Worm (Caenorhabditis elegans) whole organism, L1 larva: ENCODE results near the gene str-226.

Source experiments
- C34B4.2 ChIP-seq: sonication (generic microtip); optimal IDR thresholded peaks from 2 replicates; lab custom pipeline; 2017; ENCODE audit warnings: mild to moderate bottlenecking, missing genetic modification characterization, missing compliant biosample characterization
- aly-2 ChIP-seq: fragments of 150-350 bp; optimal IDR thresholded peaks from 2 replicates; lab custom pipeline; 2014; ENCODE audit warnings: missing biosample characterization, missing genetic modification characterization
- ama-1 ChIP-seq: fragments of 150-350 bp; optimal IDR thresholded peaks from 2 replicates; lab custom pipeline; 2014
- blmp-1 ChIP-seq: fragments of 150-350 bp; optimal IDR thresholded peaks from 2 replicates; lab custom pipeline; 2014; ENCODE audit warnings: missing biosample characterization, missing genetic modification characterization
- ceh-63 ChIP-seq: fragments of 200-800 bp; sonication (Bioruptor generic); optimal IDR thresholded peaks from 2 replicates; lab custom pipeline; 2018; ENCODE audit warnings: mild to moderate bottlenecking, missing genetic modification characterization, missing compliant biosample characterization
- ceh-8 ChIP-seq: fragments of 200-800 bp; sonication (Bioruptor generic); optimal IDR thresholded peaks from 2 replicates; lab custom pipeline; 2018; ENCODE audit warnings: mild to moderate bottlenecking, missing genetic modification characterization, moderate library complexity, missing compliant biosample characterization
- ceh-88 ChIP-seq: fragments of 200-800 bp; sonication (Bioruptor generic); IDR thresholded peaks from 2 replicates; pipeline ENCODE4 v1.3.6; 2022; ENCODE audit warnings: missing genetic modification characterization, missing compliant biosample characterization
- ces-1 ChIP-seq: fragments of 150-350 bp; optimal IDR thresholded peaks from 2 replicates; lab custom pipeline; 2014; ENCODE audit warnings: missing biosample characterization, missing genetic modification reagents, missing genetic modification characterization
- dsc-1 ChIP-seq: sonication (generic microtip); optimal IDR thresholded peaks from 2 replicates; lab custom pipeline; 2016; ENCODE audit warnings: mild to moderate bottlenecking, missing genetic modification characterization, missing compliant biosample characterization
- egl-13 ChIP-seq: sonication (generic microtip); optimal IDR thresholded peaks from 2 replicates; lab custom pipeline; 2016; ENCODE audit warnings: missing genotype, missing genetic modification reagents, missing genetic modification characterization, missing compliant biosample characterization
- egl-27 ChIP-seq, 2 experiments: fragments of 150-350 bp in 1 of 2; sonication (generic microtip); optimal IDR thresholded peaks; 3 replicates each; lab custom pipeline; 2017 to 2018; ENCODE audit warnings: missing biosample characterization in 2 of 2, missing genetic modification characterization in 2 of 2, missing genetic modification reagents in 2 of 2
- elt-3 ChIP-seq, 6 experiments: fragments of 150-350 bp in 1 of 6; sonication (generic microtip); optimal IDR thresholded peaks; 2 replicates each; lab custom pipeline; 2017 to 2018; ENCODE audit warnings: missing biosample characterization in 6 of 6, missing genetic modification characterization in 6 of 6, inconsistent platforms in 1 of 6
- ets-5 ChIP-seq: fragments of 200-800 bp; sonication (Bioruptor generic); IDR thresholded peaks from 2 replicates; pipeline ENCODE4 v1.3.6; 2022; ENCODE audit warnings: missing genetic modification characterization, missing compliant biosample characterization
- fkh-4 ChIP-seq: sonication (generic microtip); optimal IDR thresholded peaks from 2 replicates; lab custom pipeline; 2016; ENCODE audit warnings: missing compliant biosample characterization, missing genetic modification characterization, borderline replicate concordance
- fos-1 ChIP-seq: fragments of 150-350 bp; optimal IDR thresholded peaks from 2 replicates; lab custom pipeline; 2014; ENCODE audit warnings: missing biosample characterization, missing genetic modification characterization
- grh-1 ChIP-seq: fragments of 200-800 bp; sonication (Bioruptor generic); IDR thresholded peaks from 2 replicates; pipeline ENCODE4 v1.3.6; 2022; ENCODE audit warnings: missing genetic modification reagents, missing genetic modification characterization, missing compliant biosample characterization
- hlh-17 ChIP-seq: fragments of 200-800 bp; sonication (Bioruptor generic); optimal IDR thresholded peaks from 2 replicates; lab custom pipeline; 2018; ENCODE audit warnings: missing genetic modification characterization, mild to moderate bottlenecking, missing compliant biosample characterization, moderate library complexity, borderline replicate concordance
- hlh-4 ChIP-seq: sonication (generic microtip); optimal IDR thresholded peaks from 2 replicates; lab custom pipeline; 2016; ENCODE audit warnings: mild to moderate bottlenecking, missing genetic modification characterization, missing compliant biosample characterization
- irx-1 ChIP-seq: sonication (generic microtip); optimal IDR thresholded peaks from 2 replicates; lab custom pipeline; 2016; ENCODE audit warnings: missing genetic modification characterization, missing compliant biosample characterization
- isw-1 ChIP-seq: fragments of 200-800 bp; sonication (Bioruptor generic); IDR thresholded peaks from 2 replicates; pipeline ENCODE4 v1.3.6; 2022; ENCODE audit warnings: missing genetic modification characterization, missing compliant biosample characterization
- lin-15B ChIP-seq: fragments of 150-350 bp; sonication (generic microtip); optimal IDR thresholded peaks from 3 replicates; lab custom pipeline; 2014; ENCODE audit warnings: missing biosample characterization, missing genetic modification characterization
- lin-35 ChIP-seq, 2 experiments: fragments of 150-350 bp; optimal IDR thresholded peaks; 2 replicates each; lab custom pipeline; 2014; ENCODE audit warnings: missing biosample characterization in 2 of 2, missing genetic modification characterization in 2 of 2, missing genetic modification reagents in 2 of 2
- lin-39 ChIP-seq: fragments of 150-350 bp; optimal IDR thresholded peaks from 2 replicates; lab custom pipeline; 2014; ENCODE audit warnings: missing biosample characterization, missing genetic modification reagents, missing genetic modification characterization
- mdl-1 ChIP-seq, 2 experiments: fragments of 150-350 bp; optimal IDR thresholded peaks; 2 replicates each; lab custom pipeline; 2014 to 2017; ENCODE audit warnings: missing biosample characterization in 2 of 2, missing genetic modification characterization in 2 of 2, inconsistent platforms in 1 of 2
- mef-2 ChIP-seq: fragments of 150-350 bp; optimal IDR thresholded peaks from 2 replicates; lab custom pipeline; 2014; ENCODE audit warnings: missing biosample characterization, missing genetic modification characterization
- nhr-11 ChIP-seq: fragments of 150-350 bp; optimal IDR thresholded peaks from 2 replicates; lab custom pipeline; 2014; ENCODE audit warnings: missing biosample characterization, missing genetic modification characterization
- nhr-12 ChIP-seq: sonication (generic microtip); optimal IDR thresholded peaks from 2 replicates; lab custom pipeline; 2017; ENCODE audit warnings: missing biosample characterization, missing genetic modification characterization
- nhr-19 ChIP-seq: fragments of 200-800 bp; sonication (Bioruptor generic); conservative IDR thresholded peaks from 2 replicates; pipeline ENCODE4 v1.3.6; 2022; ENCODE audit warnings: missing genetic modification characterization, missing compliant biosample characterization
- nhr-20 ChIP-seq: sonication (generic microtip); optimal IDR thresholded peaks from 2 replicates; lab custom pipeline; 2016; ENCODE audit warnings: mild to moderate bottlenecking, missing genetic modification characterization, missing compliant biosample characterization
- nhr-237 ChIP-seq: fragments of 150-350 bp; optimal IDR thresholded peaks from 2 replicates; lab custom pipeline; 2014; ENCODE audit warnings: missing biosample characterization, missing genetic modification characterization
- nhr-28 ChIP-seq: fragments of 150-350 bp; optimal IDR thresholded peaks from 2 replicates; lab custom pipeline; 2014; ENCODE audit warnings: missing biosample characterization, missing genetic modification characterization
- nhr-71 ChIP-seq: sonication (generic microtip); optimal IDR thresholded peaks from 2 replicates; lab custom pipeline; 2016; ENCODE audit warnings: mild to moderate bottlenecking, missing genetic modification characterization, moderate library complexity, missing compliant biosample characterization
- nhr-76 ChIP-seq: sonication (generic microtip); optimal IDR thresholded peaks from 2 replicates; lab custom pipeline; 2017; ENCODE audit warnings: missing biosample characterization, missing genetic modification characterization
- nhr-77 ChIP-seq: fragments of 150-350 bp; optimal IDR thresholded peaks from 2 replicates; lab custom pipeline; 2014; ENCODE audit warnings: missing biosample characterization, missing genetic modification characterization
- nhr-84 ChIP-seq: sonication (generic microtip); optimal IDR thresholded peaks from 2 replicates; lab custom pipeline; 2017; ENCODE audit warnings: missing biosample characterization, missing genetic modification characterization
- nhr-90 ChIP-seq: sonication (generic microtip); optimal IDR thresholded peaks from 2 replicates; lab custom pipeline; 2016; ENCODE audit warnings: mild to moderate bottlenecking, missing genetic modification characterization, missing compliant biosample characterization; ENCODE audit not compliant: poor library complexity
- pag-3 ChIP-seq: sonication (generic microtip); optimal IDR thresholded peaks from 2 replicates; lab custom pipeline; 2017; ENCODE audit warnings: missing genetic modification characterization, mild to moderate bottlenecking, missing compliant biosample characterization, antibody characterized with exemption, borderline replicate concordance; ENCODE audit not compliant: insufficient read depth
- pax-3 ChIP-seq: fragments of 200-800 bp; sonication (Bioruptor generic); optimal IDR thresholded peaks from 2 replicates; lab custom pipeline; 2018; ENCODE audit warnings: mild to moderate bottlenecking, missing genetic modification characterization, moderate library complexity, missing compliant biosample characterization
- skn-1 ChIP-seq: fragments of 150-350 bp; optimal IDR thresholded peaks from 2 replicates; lab custom pipeline; 2014; ENCODE audit warnings: missing biosample characterization, missing genetic modification characterization
- sox-4 ChIP-seq: sonication (generic microtip); optimal IDR thresholded peaks from 2 replicates; lab custom pipeline; 2016; ENCODE audit warnings: missing genetic modification characterization, missing compliant biosample characterization
- sup-37 ChIP-seq: fragments of 200-800 bp; sonication (Bioruptor generic); optimal IDR thresholded peaks from 2 replicates; lab custom pipeline; 2018; ENCODE audit warnings: mild to moderate bottlenecking, missing genetic modification characterization, missing compliant biosample characterization
- swsn-7 ChIP-seq: sonication (generic microtip); optimal IDR thresholded peaks from 2 replicates; lab custom pipeline; 2016; ENCODE audit warnings: missing genetic modification characterization, missing compliant biosample characterization
- tbx-2 ChIP-seq: sonication (generic microtip); optimal IDR thresholded peaks from 2 replicates; lab custom pipeline; 2016; ENCODE audit warnings: missing genetic modification characterization, missing compliant biosample characterization
- tlp-1 ChIP-seq: fragments of 150-350 bp; optimal IDR thresholded peaks from 2 replicates; lab custom pipeline; 2014; ENCODE audit warnings: missing biosample characterization, missing genetic modification characterization
- unc-30 ChIP-seq: sonication (generic microtip); optimal IDR thresholded peaks from 2 replicates; lab custom pipeline; 2017; ENCODE audit warnings: missing biosample characterization, missing genetic modification characterization
- unc-98 ChIP-seq: fragments of 200-800 bp; sonication (Bioruptor generic); IDR thresholded peaks from 2 replicates; pipeline ENCODE4 v1.3.6; 2022; ENCODE audit warnings: missing genetic modification characterization, missing compliant biosample characterization
- vab-15 ChIP-seq: sonication (generic microtip); optimal IDR thresholded peaks from 2 replicates; lab custom pipeline; 2017; ENCODE audit warnings: missing genotype, mild to moderate bottlenecking, missing genetic modification characterization, missing compliant biosample characterization
- zag-1 ChIP-seq: fragments of 150-350 bp; optimal IDR thresholded peaks from 2 replicates; lab custom pipeline; 2014; ENCODE audit warnings: missing biosample characterization, missing genetic modification characterization
- ztf-4 ChIP-seq: fragments of 150-350 bp; optimal IDR thresholded peaks from 2 replicates; lab custom pipeline; 2014; ENCODE audit warnings: missing biosample characterization, missing genetic modification characterization

The str-226 gene

DNA sequence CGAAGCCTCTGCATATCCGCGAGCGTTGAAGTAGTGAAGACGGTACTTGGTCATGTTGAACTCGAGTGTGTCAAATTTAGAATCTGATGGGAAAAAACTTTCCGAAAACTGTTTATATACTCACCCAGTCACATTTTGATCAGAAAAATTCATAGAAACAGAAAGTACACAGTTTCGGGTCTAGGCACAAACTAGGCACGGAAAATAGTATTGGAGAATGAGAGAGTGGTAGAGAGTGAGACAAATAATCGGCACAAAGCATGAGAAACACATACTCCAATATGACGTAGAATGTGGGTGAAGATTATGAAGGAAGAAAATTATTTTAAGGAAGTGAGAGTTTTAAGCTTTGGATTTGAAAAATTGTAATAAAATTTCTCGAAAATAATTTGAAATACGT lies 44.0 kb upstream of the str-226 start, which contains the start of gene gst-33 (continued):
- TF ChIP-seq swsn-7 (tag; lab: Kevin White, UChicago), result no peak
- no peak for TF ChIP-seq zag-1
- no peak for TF ChIP-seq nhr-12 (tag; lab: Kevin White, UChicago)
- no peak for TF ChIP-seq tlp-1 (tag; lab: Kevin White, UChicago)
- peak in 1 of 6 experiments; percentile 26 for TF ChIP-seq elt-3 (tag; optimal IDR thresholded peaks at IDR 0.05; lab: Kevin White, UChicago)
- TF ChIP-seq ceh-63 (GFP tag; lab: Kevin White, UChicago), result no peak
- TF ChIP-seq hlh-17 (GFP tag; lab: Kevin White, UChicago), result no peak
- no peak for TF ChIP-seq mef-2
- no peak for TF ChIP-seq aly-2
- TF ChIP-seq pax-3 (tag; lab: Kevin White, UChicago), result no peak
- TF ChIP-seq tbx-2 (tag; lab: Kevin White, UChicago), result no peak
- no peak for TF ChIP-seq sox-4 (tag; lab: Kevin White, UChicago)
- TF ChIP-seq ceh-8, result no peak
- no peak for TF ChIP-seq fkh-4 (tag; lab: Kevin White, UChicago)
- TF ChIP-seq ama-1 (lab: Kevin White, UChicago), result no peak
- no peak for TF ChIP-seq vab-15 (tag; lab: Kevin White, UChicago)
- TF ChIP-seq lin-39 (tag; lab: Kevin White, UChicago), result no peak
- no peak for TF ChIP-seq unc-30
- TF ChIP-seq nhr-76 (tag; lab: Kevin White, UChicago), result no peak
- peak; percentile 92 for TF ChIP-seq blmp-1 (tag; lab: Kevin White, UChicago)
- TF ChIP-seq nhr-20 (tag; lab: Kevin White, UChicago), result peak; percentile 69
- TF ChIP-seq irx-1 (tag; lab: Kevin White, UChicago), result no peak
- TF ChIP-seq ceh-88 (GFP tag; lab: Robert Waterston, UW), result no peak
- TF ChIP-seq ztf-4 (tag; lab: Kevin White, UChicago), result no peak
- TF ChIP-seq nhr-84, result no peak
- no peak for TF ChIP-seq lin-15B
- no peak for TF ChIP-seq egl-13
- no peak for TF ChIP-seq sup-37
- TF ChIP-seq ces-1 (GFP tag; lab: Kevin White, UChicago), result no peak
- no peak for TF ChIP-seq nhr-19 (GFP tag; lab: Robert Waterston, UW)
- no peak for TF ChIP-seq fos-1 (tag; lab: Kevin White, UChicago)
- TF ChIP-seq isw-1, result no peak
- TF ChIP-seq pag-3 (tag; lab: Kevin White, UChicago), result no peak
- TF ChIP-seq ets-5 (GFP tag; lab: Robert Waterston, UW), result no peak
- no peak for TF ChIP-seq nhr-11 (tag; lab: Kevin White, UChicago)
- TF ChIP-seq egl-27 (tag; optimal IDR thresholded peaks at IDR 0.05; lab: Kevin White, UChicago), result no peak
- no peak for TF ChIP-seq skn-1 (tag; lab: Kevin White, UChicago)
- no peak for TF ChIP-seq nhr-71 (tag; lab: Kevin White, UChicago)
- TF ChIP-seq hlh-4 (tag; lab: Kevin White, UChicago), result no peak
- no peak for TF ChIP-seq nhr-28
- peak in 1 of 2 experiments; percentile 44 for TF ChIP-seq lin-35 (GFP tag; optimal IDR thresholded peaks at IDR 0.05; lab: Kevin White, UChicago)
- no peak for TF ChIP-seq grh-1 (GFP tag; lab: Robert Waterston, UW)
- TF ChIP-seq mdl-1 (tag; optimal IDR thresholded peaks at IDR 0.05; lab: Kevin White, UChicago), result peak in 1 of 2 experiments; percentile 28
- TF ChIP-seq nhr-237, result no peak
- no peak for TF ChIP-seq unc-98 (GFP tag; lab: Robert Waterston, UW)
- TF ChIP-seq nhr-90, result peak; percentile 40
- no peak for TF ChIP-seq C34B4.2 (tag; lab: Kevin White, UChicago)
- TF ChIP-seq dsc-1, result no peak
- peak; percentile 16 for TF ChIP-seq nhr-77 (tag; lab: Kevin White, UChicago)
